Worm (Caenorhabditis elegans) whole organism, midembryonic: ENCODE measurements around the gene npr-29.

Source experiments
- T22C8.4 ChIP-seq: fragments of 200-800 bp; sonication (Bioruptor generic); IDR thresholded peaks from 2 replicates; pipeline ENCODE4 v1.3.6; 2022; ENCODE audit warnings: missing genetic modification characterization, missing compliant biosample characterization
- cog-1 ChIP-seq: sonication (generic microtip); optimal IDR thresholded peaks from 2 replicates; lab custom pipeline; 2016; ENCODE audit warnings: missing genetic modification characterization, missing compliant biosample characterization
- flt-1 ChIP-seq: fragments of 200-800 bp; sonication (Bioruptor generic); IDR thresholded peaks from 2 replicates; pipeline ENCODE4 v1.3.6; 2022; ENCODE audit warnings: missing genetic modification characterization, missing compliant biosample characterization
- klf-2 ChIP-seq: fragments of 200-800 bp; sonication (Bioruptor generic); conservative IDR thresholded peaks from 2 replicates; pipeline ENCODE4 v1.3.6; 2022; ENCODE audit warnings: missing genetic modification reagents, missing genetic modification characterization, missing compliant biosample characterization
- med-1 ChIP-seq: sonication (generic microtip); optimal IDR thresholded peaks from 2 replicates; lab custom pipeline; 2017; ENCODE audit warnings: missing genetic modification characterization, mild to moderate bottlenecking, missing compliant biosample characterization, antibody characterized with exemption, missing genetic modification reagents; ENCODE audit not compliant: insufficient read depth
- ref-1 ChIP-seq: fragments of 200-800 bp; sonication (Bioruptor generic); conservative IDR thresholded peaks from 2 replicates; pipeline ENCODE4 v1.3.6; 2022; ENCODE audit warnings: missing genetic modification reagents, missing genetic modification characterization, missing compliant biosample characterization
- tab-1 ChIP-seq: fragments of 200-800 bp; sonication (Bioruptor generic); IDR thresholded peaks from 2 replicates; pipeline ENCODE4 v1.3.6; 2022; ENCODE audit warnings: missing genetic modification characterization, missing compliant biosample characterization
- ztf-23 ChIP-seq: fragments of 200-800 bp; sonication (Bioruptor generic); IDR thresholded peaks from 2 replicates; pipeline ENCODE4 v1.3.6; 2022; ENCODE audit warnings: missing genetic modification reagents, missing genetic modification characterization, missing compliant biosample characterization
- ztf-29 ChIP-seq: fragments of 200-800 bp; sonication (Bioruptor generic); IDR thresholded peaks from 2 replicates; pipeline ENCODE4 v1.3.6; 2022; ENCODE audit warnings: missing genetic modification reagents, missing genetic modification characterization, missing compliant biosample characterization

npr-29 gene

ce11 chrIII:9236228-9236627 lies 21.0 kb upstream of the npr-29 start, which contains the start of gene T23G5.2:
T23G5.2 (minus strand) TSS chrIII:9236328.
- TF ChIP-seq ref-1 (GFP tag; lab: Robert Waterston, UW), result no peak
- no peak for TF ChIP-seq ztf-23 (GFP tag; lab: Robert Waterston, UW)
- TF ChIP-seq ztf-29 (GFP tag; lab: Robert Waterston, UW), result no peak
- TF ChIP-seq klf-2, result no peak
- no peak for TF ChIP-seq med-1
- no peak for TF ChIP-seq T22C8.4
- TF ChIP-seq tab-1 (GFP tag; lab: Robert Waterston, UW), result no peak
- TF ChIP-seq flt-1 (GFP tag; lab: Robert Waterston, UW), result no peak
- no peak for TF ChIP-seq cog-1 (tag; lab: Kevin White, UChicago)

- TF ChIP-seq ztf-29 (GFP tag; lab: Robert Waterston, UW), result no peak
- TF ChIP-seq ref-1 (GFP tag; lab: Robert Waterston, UW), result no peak
- TF ChIP-seq T22C8.4, result no peak
Observed at ce11 chrIII:9231173-9231572, 15.9 kb upstream of the npr-29 start, which contains the start of gene T23G5.3. T23G5.3 (minus strand) TSS chrIII:9231273.

ce11 chrIII:9228722-9229121 lies 13.5 kb upstream of the npr-29 start, which contains the start of gene rnr-1:
rnr-1 (minus strand) TSS chrIII:9228798.
- TF ChIP-seq med-1 (no peak), tab-1 (GFP tag; lab: Robert Waterston, UW) (no peak), ztf-23 (GFP tag; lab: Robert Waterston, UW) (no peak), flt-1 (GFP tag; lab: Robert Waterston, UW) (no peak), T22C8.4 (no peak), klf-2 (no peak), ref-1 (GFP tag; lab: Robert Waterston, UW) (no peak), cog-1 (tag; lab: Kevin White, UChicago) (no peak), ztf-29 (GFP tag; lab: Robert Waterston, UW) (no peak)

ce11 chrIII:9228190-9228589 lies 12.9 kb upstream of the npr-29 start:
- TF ChIP-seq flt-1 (GFP tag; lab: Robert Waterston, UW) (no peak), med-1 (no peak), ref-1 (GFP tag; lab: Robert Waterston, UW) (no peak), T22C8.4 (no peak), klf-2 (no peak), cog-1 (tag; lab: Kevin White, UChicago) (no peak), ztf-29 (GFP tag; lab: Robert Waterston, UW) (no peak), ztf-23 (GFP tag; lab: Robert Waterston, UW) (no peak), tab-1 (GFP tag; lab: Robert Waterston, UW) (no peak)

- TF ChIP-seq med-1 (no peak), ztf-23 (GFP tag; lab: Robert Waterston, UW) (no peak), ref-1 (GFP tag; lab: Robert Waterston, UW) (no peak), ztf-29 (GFP tag; lab: Robert Waterston, UW) (no peak), flt-1 (GFP tag; lab: Robert Waterston, UW) (no peak), T22C8.4 (no peak)
Observed at ce11 chrIII:9224986-9225385, 9.7 kb upstream of the npr-29 start.

- TF ChIP-seq ztf-23 (GFP tag; lab: Robert Waterston, UW), result no peak
Observed at ce11 chrIII:9206185-9206584, 9.1 kb downstream of the npr-29 start, which contains the start of gene ZC84.1. ZC84.1 (minus strand) TSS chrIII:9206285.

ce11 chrIII:9201977-9202376 lies 13.3 kb downstream of the npr-29 start:
- TF ChIP-seq ref-1 (GFP tag; lab: Robert Waterston, UW) (no peak), ztf-23 (GFP tag; lab: Robert Waterston, UW) (no peak), med-1 (no peak), T22C8.4 (no peak), ztf-29 (GFP tag; lab: Robert Waterston, UW) (no peak), tab-1 (GFP tag; lab: Robert Waterston, UW) (no peak), klf-2 (no peak), flt-1 (GFP tag; lab: Robert Waterston, UW) (no peak), cog-1 (tag; lab: Kevin White, UChicago) (no peak)

ce11 chrIII:9199605-9200004 lies 15.7 kb downstream of the npr-29 start, which contains the start of gene ZC84.6:
ZC84.6 (minus strand) TSS chrIII:9199705.
- TF ChIP-seq cog-1 (tag; lab: Kevin White, UChicago), result no peak
- no peak for TF ChIP-seq med-1
- no peak for TF ChIP-seq ztf-23 (GFP tag; lab: Robert Waterston, UW)
- no peak for TF ChIP-seq ref-1 (GFP tag; lab: Robert Waterston, UW)
- no peak for TF ChIP-seq T22C8.4

ce11 chrIII:9191091-9191490 lies 24.2 kb downstream of the npr-29 start, which contains the start of gene cls-3:
cls-3 (minus strand) TSS chrIII:9191109.
- TF ChIP-seq ztf-29 (GFP tag; lab: Robert Waterston, UW), result no peak
- no peak for TF ChIP-seq klf-2
- no peak for TF ChIP-seq ref-1 (GFP tag; lab: Robert Waterston, UW)
- TF ChIP-seq med-1, result no peak
- no peak for TF ChIP-seq ztf-23 (GFP tag; lab: Robert Waterston, UW)

- no peak for TF ChIP-seq ztf-23 (GFP tag; lab: Robert Waterston, UW)
- TF ChIP-seq ref-1 (GFP tag; lab: Robert Waterston, UW), result no peak
- no peak for TF ChIP-seq flt-1 (GFP tag; lab: Robert Waterston, UW)
- TF ChIP-seq med-1, result no peak
- TF ChIP-seq klf-2, result no peak
- TF ChIP-seq tab-1 (GFP tag; lab: Robert Waterston, UW), result no peak
- TF ChIP-seq ztf-29 (GFP tag; lab: Robert Waterston, UW), result no peak
- no peak for TF ChIP-seq cog-1 (tag; lab: Kevin White, UChicago)
Observed at ce11 chrIII:9185722-9186121, 29.5 kb downstream of the npr-29 start, which contains the start of gene ZC84.7. ZC84.7 (plus strand) TSS chrIII:9186022.

- TF ChIP-seq klf-2 (no peak), ztf-29 (GFP tag; lab: Robert Waterston, UW) (no peak), ref-1 (GFP tag; lab: Robert Waterston, UW) (no peak), ztf-23 (GFP tag; lab: Robert Waterston, UW) (no peak), tab-1 (GFP tag; lab: Robert Waterston, UW) (no peak), flt-1 (GFP tag; lab: Robert Waterston, UW) (no peak), T22C8.4 (no peak), cog-1 (tag; lab: Kevin White, UChicago) (no peak), med-1 (no peak)
Observed at ce11 chrIII:9181246-9181645, 34.0 kb downstream of the npr-29 start, which contains the start of gene tax-4. tax-4 (plus strand) TSS chrIII:9181546.
